Worm (Caenorhabditis elegans): ENCODE results near the gene puf-3.

ce11 chrIV:13502806-13503363 is 9.1 kb downstream of the puf-3 start, which contains the start of gene tbc-9:
- TF ChIP-seq hmg-4 (GFP tag; optimal IDR thresholded peaks at IDR 0.05) (no peak), flt-1 (GFP tag; IDR thresholded peaks at IDR 0.05) (no peak), ceh-36 (tag; optimal IDR thresholded peaks at IDR 0.05) (no peak), ama-1 (optimal IDR thresholded peaks at IDR 0.05) (no peak), aly-1 (tag; optimal IDR thresholded peaks at IDR 0.05) (no peak), tra-4 (tag; optimal IDR thresholded peaks at IDR 0.05) (no peak), B0310.2 (tag; optimal IDR thresholded peaks at IDR 0.05) (no peak), tbx-11 (GFP tag; IDR thresholded peaks at IDR 0.05) (no peak), ceh-13 (GFP tag; optimal IDR thresholded peaks at IDR 0.05) (no peak), tbx-37 (GFP tag; conservative IDR thresholded peaks at IDR 0.05) (no peak), hmbx-1 (tag; optimal IDR thresholded peaks at IDR 0.05) (no peak), F13C5.2 (tag; optimal IDR thresholded peaks at IDR 0.05) (no peak)

Data from whole organism, early embryonic.